Worm (Caenorhabditis elegans) whole organism, early embryonic: ENCODE results near the gene sdz-9.

Experiments used
- ama-1 ChIP-seq: fragments of 150-350 bp; optimal IDR thresholded peaks from 2 replicates; lab custom pipeline; 2014
- ceh-13 ChIP-seq: fragments of 200-800 bp; sonication (Bioruptor generic); optimal IDR thresholded peaks from 2 replicates; lab custom pipeline; 2018; ENCODE audit warnings: mild to moderate bottlenecking, missing genetic modification characterization, missing compliant biosample characterization
- ets-7 ChIP-seq: sonication (generic microtip); optimal IDR thresholded peaks from 2 replicates; lab custom pipeline; 2016; ENCODE audit warnings: missing genotype, missing genetic modification characterization, missing compliant biosample characterization
- hmbx-1 ChIP-seq: sonication (generic microtip); optimal IDR thresholded peaks from 2 replicates; lab custom pipeline; 2016; ENCODE audit warnings: mild to moderate bottlenecking, missing genetic modification characterization, missing compliant biosample characterization
- hnd-1 ChIP-seq: sonication (generic microtip); optimal IDR thresholded peaks from 2 replicates; lab custom pipeline; 2016; ENCODE audit warnings: missing genetic modification characterization, missing compliant biosample characterization
- scrt-1 ChIP-seq: fragments of 200-800 bp; sonication (Bioruptor generic); IDR thresholded peaks from 2 replicates; pipeline ENCODE4 v1.3.6; 2022; ENCODE audit warnings: missing genetic modification characterization, missing compliant biosample characterization
- tra-4 ChIP-seq: sonication (generic microtip); optimal IDR thresholded peaks from 2 replicates; lab custom pipeline; 2017; ENCODE audit warnings: missing genetic modification characterization, missing compliant biosample characterization

- TF ChIP-seq scrt-1 (GFP tag; lab: Robert Waterston, UW) = no peak
- no peak for TF ChIP-seq ets-7 (tag; lab: Kevin White, UChicago)
- no peak for TF ChIP-seq ama-1 (lab: Kevin White, UChicago)
- TF ChIP-seq ceh-13 (GFP tag; lab: Kevin White, UChicago) = no peak
- no peak for TF ChIP-seq hnd-1 (tag; lab: Kevin White, UChicago)
- TF ChIP-seq hmbx-1 (tag; lab: Kevin White, UChicago) = no peak
- TF ChIP-seq tra-4 (tag; lab: Kevin White, UChicago) = no peak
Observed at ce11 chrII:2749595-2750048, 23.8 kb downstream of the sdz-9 start, which contains the start of gene F29A7.4.
